Worm (Caenorhabditis elegans): ENCODE data around the gene hpo-30.

The hpo-30 gene

DNA sequence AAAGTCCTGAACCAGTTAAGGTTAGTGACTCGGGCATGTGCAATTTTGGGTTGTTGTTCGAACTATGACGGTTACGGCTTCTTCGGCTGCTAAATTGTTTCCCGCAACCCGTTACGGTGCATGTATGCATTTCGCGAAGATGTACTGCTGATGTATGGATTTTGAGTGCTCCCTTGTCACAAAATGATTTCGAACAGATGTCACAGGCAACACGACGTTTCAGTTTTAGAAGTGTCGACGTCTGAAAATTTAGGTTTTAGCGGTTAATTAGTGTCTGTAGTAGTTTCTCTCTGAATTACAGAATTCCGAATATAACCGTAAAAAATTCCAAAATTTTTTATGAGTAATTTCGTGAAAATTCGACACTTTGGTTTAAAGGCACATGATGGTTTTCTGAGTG is 34.4 kb downstream of the hpo-30 start:
- TF ChIP-seq tlf-1 (GFP tag; optimal IDR thresholded peaks at IDR 0.05): no peak
- TF ChIP-seq madf-3 (GFP tag; IDR thresholded peaks at IDR 0.05): 0 out of 2 replicates have a peak, but pooled peaks have one; percentile 44
- TF ChIP-seq nfya-2 (GFP tag; IDR thresholded peaks at IDR 0.05): 0 out of 2 replicates have a peak, but pooled peaks have one; percentile 44
- no peak for TF ChIP-seq F52B5.7 (tag; optimal IDR thresholded peaks at IDR 0.05)
- no peak for TF ChIP-seq lag-1 (GFP tag; IDR thresholded peaks at IDR 0.05)
- no peak for TF ChIP-seq tbp1 (GFP tag; optimal IDR thresholded peaks at IDR 0.05)
- 0 out of 2 replicates have a peak, but pooled peaks have one; percentile 9 for TF ChIP-seq ztf-28 (GFP tag; IDR thresholded peaks at IDR 0.05)
- no peak for TF ChIP-seq F55B11.4 (tag; optimal IDR thresholded peaks at IDR 0.05; ENCODE audit: borderline replicate concordance, insufficient read depth)
- TF ChIP-seq nfyb-1 (GFP tag; IDR thresholded peaks at IDR 0.05): no peak
- no peak for TF ChIP-seq T07F8.4 (tag; optimal IDR thresholded peaks at IDR 0.05)
- TF ChIP-seq Y79H2A.3 (GFP tag; conservative IDR thresholded peaks at IDR 0.05): 0 out of 2 replicates have a peak, but pooled peaks have one; percentile 43
- TF ChIP-seq attf-3 (GFP tag; conservative IDR thresholded peaks at IDR 0.05): 0 out of 2 replicates have a peak, but pooled peaks have one; percentile 20
- TF ChIP-seq ccch-3 (GFP tag; optimal IDR thresholded peaks at IDR 0.05): no peak
- TF ChIP-seq let-526 (GFP tag; IDR thresholded peaks at IDR 0.05): no peak
- TF ChIP-seq hrde-1 (tag; optimal IDR thresholded peaks at IDR 0.05; ENCODE audit: borderline replicate concordance): peak; percentile 67
- TF ChIP-seq xnd-1 (tag; optimal IDR thresholded peaks at IDR 0.05): no peak
- no peak for TF ChIP-seq unc-62 (GFP tag; optimal IDR thresholded peaks at IDR 0.05)
- TF ChIP-seq somi-1 (GFP tag; optimal IDR thresholded peaks at IDR 0.05): no peak
- TF ChIP-seq F37B4.10 (GFP tag; IDR thresholded peaks at IDR 0.05): no peak
- TF ChIP-seq gei-17 (GFP tag; optimal IDR thresholded peaks at IDR 0.05): no peak
- peak in 1 of 3 experiments; percentile 4 for TF ChIP-seq lin-35 (GFP tag; optimal IDR thresholded peaks at IDR 0.05)

ce11 chrV:12271495-12271894 is 38.7 kb downstream of the hpo-30 start, which contains the start of the genes tsfm-1 and capg-2:
tsfm-1 (minus strand) TSS chrV:12271551.
capg-2 (plus strand) TSS chrV:12271873.
- TF ChIP-seq madf-6 (GFP tag; IDR thresholded peaks at IDR 0.05) (0 out of 2 replicates have a peak, but pooled peaks have one; percentile 19), sptf-2 (GFP tag; optimal IDR thresholded peaks at IDR 0.05) (no peak), egrh-3 (GFP tag; IDR thresholded peaks at IDR 0.05) (no peak), efl-1 (GFP tag; optimal IDR thresholded peaks at IDR 0.05) (peak; percentile 67), chd-7 (tag; optimal IDR thresholded peaks at IDR 0.05) (no peak), mes-4 (tag; optimal IDR thresholded peaks at IDR 0.05) (no peak), F55B11.4 (tag; optimal IDR thresholded peaks at IDR 0.05; ENCODE audit: borderline replicate concordance, insufficient read depth) (no peak), Y79H2A.3 (GFP tag; conservative IDR thresholded peaks at IDR 0.05) (no peak), Y67H2A.10 (GFP tag; conservative IDR thresholded peaks at IDR 0.05) (no peak), mcd-1 (GFP tag; IDR thresholded peaks at IDR 0.05) (peak; percentile 61; the same call in 1 of the 2 replicates), dpl-1 (GFP tag; optimal IDR thresholded peaks at IDR 0.05) (peak; percentile 21), Y56A3A.18 (GFP tag; IDR thresholded peaks at IDR 0.05) (no peak), ztf-18 (tag; optimal IDR thresholded peaks at IDR 0.05) (no peak)

DNA sequence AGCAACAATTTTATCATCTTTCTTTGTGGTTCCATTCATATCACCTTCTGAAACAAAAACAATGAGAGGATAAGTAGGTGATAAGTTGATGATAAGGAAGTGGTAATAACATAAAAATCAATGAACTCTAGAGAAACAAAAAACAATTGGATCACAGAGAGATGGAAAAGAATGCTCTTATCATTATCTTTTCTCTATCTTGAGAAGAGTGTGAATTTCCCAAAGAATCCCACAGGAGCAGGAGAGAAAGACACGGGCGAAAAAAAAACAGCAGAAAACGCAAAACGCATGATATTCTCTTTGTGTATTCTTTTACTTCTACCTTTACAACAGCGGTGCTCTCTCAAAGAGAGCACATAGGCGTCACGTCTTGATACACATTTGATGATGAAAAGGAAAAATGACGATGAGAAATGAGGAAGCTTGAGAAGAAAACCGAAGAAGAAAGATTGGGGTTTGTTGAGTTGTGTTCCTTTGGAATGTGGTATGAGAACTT is 40.8 kb downstream of the hpo-30 start, which contains the start of gene twk-24:
twk-24 (minus strand) TSS at position 51 of the 496 bp plus-strand sequence.
- TF ChIP-seq dpff-1 (tag; optimal IDR thresholded peaks at IDR 0.05): no peak
- TF ChIP-seq gei-17 (GFP tag; optimal IDR thresholded peaks at IDR 0.05): no peak
- no peak for TF ChIP-seq mel-28 (tag; optimal IDR thresholded peaks at IDR 0.05; ENCODE audit: borderline replicate concordance)
- TF ChIP-seq B0019.2 (GFP tag; conservative IDR thresholded peaks at IDR 0.05): no peak
- TF ChIP-seq T07F8.4 (tag; optimal IDR thresholded peaks at IDR 0.05): no peak
- no peak for TF ChIP-seq nfyb-1 (GFP tag; IDR thresholded peaks at IDR 0.05)
- TF ChIP-seq F57A8.1 (GFP tag; optimal IDR thresholded peaks at IDR 0.05): no peak
- no peak for TF ChIP-seq cebp-1 (GFP tag; IDR thresholded peaks at IDR 0.05)
- no peak for TF ChIP-seq cebp-1 (tag; optimal IDR thresholded peaks at IDR 0.05)
- TF ChIP-seq bed-1 (GFP tag; IDR thresholded peaks at IDR 0.05): no peak
- TF ChIP-seq mxl-1 (tag; optimal IDR thresholded peaks at IDR 0.05): no peak
- no peak for TF ChIP-seq Y79H2A.3 (GFP tag; conservative IDR thresholded peaks at IDR 0.05)
- no peak for TF ChIP-seq ztf-22 (GFP tag; optimal IDR thresholded peaks at IDR 0.05)
